Worm (Caenorhabditis elegans): Measurements from ENCODE around the gene M163.1.

DNA sequence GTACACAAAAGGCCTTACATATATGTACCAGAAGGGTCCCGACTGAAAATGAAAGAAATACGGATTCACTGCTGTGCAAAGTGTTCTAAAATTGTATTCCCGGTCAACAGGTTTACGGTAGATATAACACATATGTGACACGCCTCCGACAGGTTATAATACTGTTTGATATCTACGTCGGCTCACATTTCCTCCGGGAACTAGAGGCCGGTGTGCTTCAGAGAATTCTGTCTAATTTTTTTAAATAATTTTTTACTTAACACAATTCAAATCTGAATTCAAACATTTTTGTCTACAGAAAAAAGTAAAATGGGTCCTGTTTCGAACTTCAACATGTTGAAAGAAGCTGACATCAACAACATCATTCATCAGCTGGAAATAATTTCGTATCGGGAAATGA lies 39.6 kb upstream of the M163.1 start, which contains the start of gene T24C2.3:
- TF ChIP-seq nhr-27 (tag; optimal IDR thresholded peaks at IDR 0.05) (no peak), dpl-1 (GFP tag; optimal IDR thresholded peaks at IDR 0.05) (no peak), ekl-4 (GFP tag; IDR thresholded peaks at IDR 0.05) (no peak), hmg-1.2 (GFP tag; IDR thresholded peaks at IDR 0.05) (no peak), cebp-1 (GFP tag; IDR thresholded peaks at IDR 0.05) (no peak), cebp-1 (tag; optimal IDR thresholded peaks at IDR 0.05) (no peak), hsf-1 (GFP tag; IDR thresholded peaks at IDR 0.05) (no peak), F49E8.2 (tag; optimal IDR thresholded peaks at IDR 0.05; ENCODE audit: insufficient read depth) (no peak), nfya-1 (tag; optimal IDR thresholded peaks at IDR 0.05; ENCODE audit: borderline replicate concordance, insufficient read depth) (no peak), lin-35 (GFP tag; optimal IDR thresholded peaks at IDR 0.05) (no peak), T07F8.4 (tag; optimal IDR thresholded peaks at IDR 0.05) (no peak), zfh-2 (GFP tag; conservative IDR thresholded peaks at IDR 0.05) (no peak)

Measured in whole organism, young adult.